Worm (Caenorhabditis elegans) whole organism, L4 larva: Measurements from ENCODE around the gene lelo-1.

Experiments used
- F26F4.8 ChIP-seq: fragments of 200-800 bp; sonication (Bioruptor generic); conservative IDR thresholded peaks from 2 replicates; pipeline ENCODE4 v1.3.6; 2022; ENCODE audit warnings: missing genetic modification characterization, missing compliant biosample characterization
- F37D6.2 ChIP-seq: sonication (generic microtip); optimal IDR thresholded peaks from 2 replicates; lab custom pipeline; 2016; ENCODE audit warnings: mild to moderate bottlenecking, missing genetic modification characterization, missing compliant biosample characterization
- F44E2.7 ChIP-seq: fragments of 200-800 bp; sonication (Bioruptor generic); IDR thresholded peaks from 2 replicates; pipeline ENCODE4 v2.1.2; 2022; ENCODE audit warnings: missing genetic modification characterization, missing compliant biosample characterization
- ZK337.2 ChIP-seq: fragments of 200-800 bp; sonication (Bioruptor generic); IDR thresholded peaks from 2 replicates; pipeline ENCODE4 v1.3.6; 2022; ENCODE audit warnings: missing genetic modification reagents, missing genetic modification characterization, missing compliant biosample characterization
- ZK546.5 ChIP-seq, 2 experiments: sonication (generic microtip); optimal IDR thresholded peaks; 2 replicates each; lab custom pipeline; 2017; ENCODE audit warnings: missing biosample characterization in 2 of 2, missing genetic modification characterization in 2 of 2
- aha-1 ChIP-seq: fragments of 150-350 bp; peaks from one replicate; lab custom pipeline; 2014; ENCODE audit warnings: missing biosample characterization, missing genetic modification characterization
- ama-1 ChIP-seq: fragments of 150-350 bp; optimal IDR thresholded peaks from 2 replicates; lab custom pipeline; 2014; ENCODE audit warnings: inconsistent platforms, mixed read lengths
- attf-4 ChIP-seq: sonication (generic microtip); optimal IDR thresholded peaks from 3 replicates; lab custom pipeline; 2017; ENCODE audit warnings: missing biosample characterization, missing genetic modification characterization
- ceh-44 ChIP-seq: fragments of 200-800 bp; sonication (Bioruptor generic); IDR thresholded peaks from 2 replicates; pipeline ENCODE4 v1.3.6; 2022; ENCODE audit warnings: missing genetic modification reagents, missing genetic modification characterization, missing compliant biosample characterization
- daf-16 ChIP-seq, 3 experiments: sonication (generic microtip); optimal IDR thresholded peaks; 2 replicates each; lab custom pipeline; 2016 to 2017; ENCODE audit warnings: missing genetic modification characterization in 3 of 3, missing genetic modification reagents in 3 of 3, mild to moderate bottlenecking in 2 of 3, missing compliant biosample characterization in 2 of 3, missing biosample characterization in 1 of 3, moderate library complexity in 1 of 3
- dmd-9 ChIP-seq: fragments of 200-800 bp; sonication (Bioruptor generic); IDR thresholded peaks from 2 replicates; pipeline ENCODE4 v1.3.6; 2022; ENCODE audit warnings: missing genetic modification reagents, missing genetic modification characterization, missing compliant biosample characterization
- dve-1 ChIP-seq: sonication (generic microtip); optimal IDR thresholded peaks from 2 replicates; lab custom pipeline; 2017; ENCODE audit warnings: antibody characterized with exemption, mild to moderate bottlenecking, missing genetic modification characterization, missing compliant biosample characterization; ENCODE audit not compliant: insufficient read depth
- fkh-10 ChIP-seq: fragments of 150-350 bp; optimal IDR thresholded peaks from 2 replicates; lab custom pipeline; 2014; ENCODE audit warnings: missing biosample characterization, missing genetic modification reagents, missing genetic modification characterization
- hlh-11 ChIP-seq: fragments of 200-800 bp; sonication (Bioruptor generic); optimal IDR thresholded peaks from 2 replicates; lab custom pipeline; 2018; ENCODE audit warnings: mild to moderate bottlenecking, missing genetic modification characterization, missing compliant biosample characterization
- hlh-30 ChIP-seq: sonication (generic microtip); optimal IDR thresholded peaks from 2 replicates; lab custom pipeline; 2017; ENCODE audit warnings: antibody characterized with exemption, mild to moderate bottlenecking, missing genetic modification characterization, missing compliant biosample characterization; ENCODE audit not compliant: insufficient read depth
- hmg-1.1 ChIP-seq: fragments of 200-800 bp; sonication (Bioruptor generic); IDR thresholded peaks from 2 replicates; pipeline ENCODE4 v1.3.6; 2022; ENCODE audit warnings: missing genetic modification reagents, missing genetic modification characterization, missing compliant biosample characterization
- lin-29 ChIP-seq: fragments of 200-800 bp; sonication (Bioruptor generic); IDR thresholded peaks from 2 replicates; pipeline ENCODE4 v1.3.6; 2022; ENCODE audit warnings: missing genetic modification reagents, missing genetic modification characterization, missing compliant biosample characterization
- lir-3 ChIP-seq: sonication (generic microtip); optimal IDR thresholded peaks from 2 replicates; lab custom pipeline; 2016; ENCODE audit warnings: mild to moderate bottlenecking, missing genetic modification characterization, missing compliant biosample characterization
- lsy-2 ChIP-seq, 2 experiments: fragments of 150-350 bp in 1 of 2; sonication (generic microtip) in 1 of 2; optimal IDR thresholded peaks; 2 replicates each; lab custom pipeline; 2014 to 2017; ENCODE audit warnings: missing biosample characterization in 2 of 2, missing genetic modification characterization in 2 of 2
- madf-9 ChIP-seq: fragments of 200-800 bp; sonication (Bioruptor generic); conservative IDR thresholded peaks from 2 replicates; pipeline ENCODE4 v1.3.6; 2022; ENCODE audit warnings: missing genetic modification reagents, missing genetic modification characterization, missing compliant biosample characterization
- mdl-1 ChIP-seq, 2 experiments: fragments of 150-350 bp in 1 of 2; sonication (generic microtip) in 1 of 2; optimal IDR thresholded peaks; 2 replicates each; lab custom pipeline; 2014 to 2017; ENCODE audit warnings: missing biosample characterization in 2 of 2, missing genetic modification characterization in 2 of 2
- nhr-102 ChIP-seq: sonication (generic microtip); optimal IDR thresholded peaks from 2 replicates; lab custom pipeline; 2016; ENCODE audit warnings: mild to moderate bottlenecking, missing genetic modification characterization, moderate library complexity, missing compliant biosample characterization
- nhr-111 ChIP-seq: fragments of 200-800 bp; sonication (Bioruptor generic); optimal IDR thresholded peaks from 2 replicates; lab custom pipeline; 2018; ENCODE audit warnings: mild to moderate bottlenecking, missing genetic modification characterization, missing compliant biosample characterization
- nhr-237 ChIP-seq: sonication (generic microtip); optimal IDR thresholded peaks from 2 replicates; lab custom pipeline; 2017; ENCODE audit warnings: missing biosample characterization, missing genetic modification characterization
- nhr-25 ChIP-seq: sonication (generic microtip); optimal IDR thresholded peaks from 2 replicates; lab custom pipeline; 2017; ENCODE audit warnings: missing genetic modification characterization, mild to moderate bottlenecking, missing compliant biosample characterization, antibody characterized with exemption, moderate library complexity, borderline replicate concordance; ENCODE audit not compliant: insufficient read depth
- nhr-28 ChIP-seq: fragments of 150-350 bp; optimal IDR thresholded peaks from 2 replicates; lab custom pipeline; 2014; ENCODE audit warnings: missing biosample characterization, missing genetic modification characterization
- nhr-41 ChIP-seq: fragments of 200-800 bp; sonication (Bioruptor generic); IDR thresholded peaks from 2 replicates; pipeline ENCODE4 v1.3.6; 2022; ENCODE audit warnings: missing genetic modification reagents, missing genetic modification characterization, missing compliant biosample characterization
- nhr-48 ChIP-seq: sonication (generic microtip); optimal IDR thresholded peaks from 2 replicates; lab custom pipeline; 2016; ENCODE audit warnings: mild to moderate bottlenecking, missing genetic modification characterization, missing compliant biosample characterization
- nhr-6 ChIP-seq: fragments of 150-350 bp; optimal IDR thresholded peaks from 2 replicates; lab custom pipeline; 2014; ENCODE audit warnings: missing biosample characterization, missing genetic modification characterization
- pqm-1 ChIP-seq: sonication (generic microtip); optimal IDR thresholded peaks from 2 replicates; lab custom pipeline; 2017; ENCODE audit warnings: missing biosample characterization, missing genetic modification characterization
- snpc-4 ChIP-seq: fragments of 150-350 bp; optimal IDR thresholded peaks from 2 replicates; lab custom pipeline; 2014; ENCODE audit warnings: missing biosample characterization, missing genetic modification characterization
- tag-97 ChIP-seq: fragments of 200-800 bp; sonication (Bioruptor generic); IDR thresholded peaks from 2 replicates; pipeline ENCODE4 v1.3.6; 2022; ENCODE audit warnings: missing genetic modification characterization, missing compliant biosample characterization
- unc-130 ChIP-seq: sonication (generic microtip); optimal IDR thresholded peaks from 2 replicates; lab custom pipeline; 2016; ENCODE audit warnings: missing genetic modification reagents, missing genetic modification characterization, missing compliant biosample characterization
- unc-62 ChIP-seq, 3 experiments: fragments of 150-350 bp in 1 of 3; sonication (generic microtip); optimal IDR thresholded peaks in 2 of 3; peaks in 1 of 3; 1 replicate in 1 of 3; 2 replicates in 2 of 3; lab custom pipeline; 2014 to 2017; ENCODE audit warnings: missing biosample characterization in 3 of 3, missing genetic modification characterization in 3 of 3, missing genetic modification reagents in 3 of 3, missing genotype in 1 of 3
- zip-11 ChIP-seq: fragments of 200-800 bp; sonication (Bioruptor generic); IDR thresholded peaks from 2 replicates; pipeline ENCODE4 v1.3.6; 2022; ENCODE audit warnings: missing genetic modification characterization, missing compliant biosample characterization

lelo-1 gene

ce11 chrII:6236093-6236945 is 9.8 kb upstream of the lelo-1 start:
- TF ChIP-seq F26F4.8 (GFP tag; lab: Robert Waterston, UW) (no peak), ama-1 (no peak), nhr-25 (tag; lab: Kevin White, UChicago) (no peak), hlh-30 (tag; lab: Kevin White, UChicago) (peak; percentile 49), ZK337.2 (GFP tag; lab: Robert Waterston, UW) (no peak), nhr-102 (tag; lab: Kevin White, UChicago) (no peak), zip-11 (GFP tag; lab: Robert Waterston, UW) (no peak), nhr-237 (tag; lab: Kevin White, UChicago) (no peak), lir-3 (tag; lab: Kevin White, UChicago) (no peak), nhr-48 (tag; lab: Kevin White, UChicago) (no peak), ceh-44 (GFP tag; lab: Robert Waterston, UW) (no peak), F44E2.7 (GFP tag; lab: Robert Waterston, UW) (no peak), hlh-11 (tag; lab: Kevin White, UChicago) (peak; percentile 59), attf-4 (tag; lab: Kevin White, UChicago) (no peak), nhr-28 (no peak), madf-9 (peak; percentile 49; the same call in 1 of the 2 replicates), unc-62 (GFP tag; optimal IDR thresholded peaks at IDR 0.05 in 1 of 2; lab: Kevin White, UChicago) (peak in 1 of 2 experiments; percentile 60), unc-62 (tag; optimal IDR thresholded peaks at IDR 0.05; lab: Kevin White, UChicago) (no peak), nhr-111 (GFP tag; lab: Kevin White, UChicago) (no peak), daf-16 (GFP tag; optimal IDR thresholded peaks at IDR 0.05; lab: Kevin White, UChicago) (peak in 1 of 2 experiments; percentile 44), daf-16 (tag; optimal IDR thresholded peaks at IDR 0.05; lab: Kevin White, UChicago) (peak; percentile 65), fkh-10 (GFP tag; lab: Kevin White, UChicago) (no peak), aha-1 (no peak), mdl-1 (tag; optimal IDR thresholded peaks at IDR 0.05; lab: Kevin White, UChicago) (peak in 1 of 2 experiments; percentile 27), tag-97 (GFP tag; lab: Robert Waterston, UW) (no peak), lin-29 (GFP tag; lab: Robert Waterston, UW) (no peak), nhr-6 (tag; lab: Kevin White, UChicago) (peak; percentile 49), unc-130 (no peak), snpc-4 (tag; lab: Kevin White, UChicago) (no peak), hmg-1.1 (peak; percentile 32; the same call in 1 of the 2 replicates), nhr-41 (GFP tag; lab: Robert Waterston, UW) (no peak), lsy-2 (tag; optimal IDR thresholded peaks at IDR 0.05; lab: Kevin White, UChicago) (no peak), ZK546.5 (tag; optimal IDR thresholded peaks at IDR 0.05; lab: Kevin White, UChicago) (no peak), F37D6.2 (tag; lab: Kevin White, UChicago) (no peak)

DNA sequence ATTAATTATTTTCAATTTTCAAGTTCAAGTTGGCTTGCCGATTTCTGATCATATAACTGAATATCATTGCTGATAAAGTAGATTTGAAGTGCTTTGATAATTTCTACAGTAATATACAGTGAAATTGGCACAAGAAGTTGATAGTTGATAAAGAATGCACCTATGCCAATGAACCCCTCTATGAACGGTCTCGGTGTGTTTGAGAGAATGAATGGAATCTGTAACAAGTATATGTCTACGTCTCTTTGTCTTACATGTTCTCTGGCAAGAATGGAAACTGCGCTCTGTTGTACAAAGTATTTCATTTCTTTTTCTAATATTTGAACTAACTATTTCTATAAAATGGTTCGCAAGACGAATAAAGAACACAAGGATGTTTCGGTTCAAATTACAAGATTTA is 4.4 kb upstream of the lelo-1 start, which contains the start of gene T24H7.8:
T24H7.8 (plus strand) TSS at position 301 of the 400 bp plus-strand sequence.
- TF ChIP-seq nhr-25 (tag; lab: Kevin White, UChicago) = no peak

- TF ChIP-seq dve-1 (peak; percentile 12), aha-1 (peak; percentile 14), pqm-1 (tag; lab: Kevin White, UChicago) (peak; percentile 89), nhr-6 (tag; lab: Kevin White, UChicago) (peak; percentile 24), lir-3 (tag; lab: Kevin White, UChicago) (no peak), dmd-9 (GFP tag; lab: Robert Waterston, UW) (no peak), nhr-28 (peak; percentile 81)
Observed at ce11 chrII:6244171-6244570, 2.0 kb upstream of the lelo-1 start, which contains the start of gene tat-4. tat-4 (minus strand) TSS chrII:6244287.
